Worm (Caenorhabditis elegans): ENCODE results near the gene nol-9.
A peak's percentile ranks its signal among the peaks of the same experiment; 100 is the strongest.

The nol-9 gene

DNA sequence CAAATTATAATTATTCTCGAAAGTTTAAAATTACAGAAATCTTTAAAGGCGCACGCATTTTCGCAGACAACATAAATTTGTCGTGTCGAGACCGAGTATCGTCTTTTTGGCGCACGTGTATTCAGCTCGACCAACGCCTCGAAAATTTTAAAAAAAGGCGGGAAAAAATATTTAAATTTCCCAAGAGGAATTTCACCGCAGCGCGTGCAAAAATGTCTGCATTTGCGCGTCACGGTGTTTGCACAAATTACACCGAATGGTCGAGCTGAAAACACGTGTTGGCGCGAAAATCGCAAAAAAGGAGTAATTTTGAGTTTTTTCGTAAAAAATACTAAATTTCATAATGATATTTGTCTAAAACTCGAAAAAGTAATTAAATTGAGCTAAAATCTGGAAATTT lies 28.4 kb downstream of the nol-9 start (continued):
- TF ChIP-seq lag-1 (GFP tag; IDR thresholded peaks at IDR 0.05): no peak
- no peak for TF ChIP-seq Y56A3A.18 (GFP tag; IDR thresholded peaks at IDR 0.05)
- TF ChIP-seq rec-8 (tag; optimal IDR thresholded peaks at IDR 0.05): no peak
- peak; percentile 33; the same call in 1 of the 2 replicates for TF ChIP-seq attf-6 (GFP tag; IDR thresholded peaks at IDR 0.05)
- no peak for TF ChIP-seq lsy-27 (tag; optimal IDR thresholded peaks at IDR 0.05; ENCODE audit: borderline replicate concordance, insufficient read depth)
- TF ChIP-seq mcd-1 (GFP tag; IDR thresholded peaks at IDR 0.05): no peak
- TF ChIP-seq lin-40 (tag; optimal IDR thresholded peaks at IDR 0.05): no peak
- no peak for TF ChIP-seq ccch-3 (GFP tag; optimal IDR thresholded peaks at IDR 0.05)
- peak; percentile 15 for TF ChIP-seq lin-54 (GFP tag; optimal IDR thresholded peaks at IDR 0.05)
- no peak for TF ChIP-seq nhr-27 (tag; optimal IDR thresholded peaks at IDR 0.05)
- TF ChIP-seq Y95B8A.8 (GFP tag; IDR thresholded peaks at IDR 0.05): no peak
- TF ChIP-seq ceh-40 (GFP tag; IDR thresholded peaks at IDR 0.05): no peak
- no peak for TF ChIP-seq lir-1 (GFP tag; conservative IDR thresholded peaks at IDR 0.05)
- TF ChIP-seq F49E8.2 (tag; optimal IDR thresholded peaks at IDR 0.05; ENCODE audit: insufficient read depth): no peak
- TF ChIP-seq T26A5.8 (tag; optimal IDR thresholded peaks at IDR 0.05): no peak
- no peak for TF ChIP-seq let-526 (GFP tag; IDR thresholded peaks at IDR 0.05)
- TF ChIP-seq sdz-38 (tag; optimal IDR thresholded peaks at IDR 0.05): no peak
- TF ChIP-seq ets-4 (GFP tag; optimal IDR thresholded peaks at IDR 0.05): no peak
- TF ChIP-seq akir-1 (GFP tag; optimal IDR thresholded peaks at IDR 0.05): no peak
- TF ChIP-seq lsl-1 (GFP tag; optimal IDR thresholded peaks at IDR 0.05): peak; percentile 59
- TF ChIP-seq ZK185.1 (tag; optimal IDR thresholded peaks at IDR 0.05; ENCODE audit: poor library complexity, severe bottlenecking): no peak
- TF ChIP-seq ceh-79 (tag; optimal IDR thresholded peaks at IDR 0.05): no peak
- no peak for TF ChIP-seq F57A8.1 (GFP tag; optimal IDR thresholded peaks at IDR 0.05)
- peak; percentile 42 for TF ChIP-seq F33H1.4 (GFP tag; IDR thresholded peaks at IDR 0.05)
- TF ChIP-seq ekl-4 (GFP tag; IDR thresholded peaks at IDR 0.05): no peak
- no peak for TF ChIP-seq nhr-80 (tag; optimal IDR thresholded peaks at IDR 0.05)
- TF ChIP-seq nhr-90 (tag; optimal IDR thresholded peaks at IDR 0.05): no peak
- no peak for TF ChIP-seq B0336.3 (GFP tag; IDR thresholded peaks at IDR 0.05)
- no peak for TF ChIP-seq rpc-1 (optimal IDR thresholded peaks at IDR 0.05)
- TF ChIP-seq rpc-1 (tag; optimal IDR thresholded peaks at IDR 0.05): no peak
- no peak for TF ChIP-seq attf-3 (GFP tag; conservative IDR thresholded peaks at IDR 0.05)
- no peak for TF ChIP-seq hrde-1 (tag; optimal IDR thresholded peaks at IDR 0.05; ENCODE audit: borderline replicate concordance)
- TF ChIP-seq hlh-12 (tag; optimal IDR thresholded peaks at IDR 0.05): no peak
- TF ChIP-seq madf-6 (GFP tag; IDR thresholded peaks at IDR 0.05): peak; percentile 71
- peak; percentile 34 for TF ChIP-seq tlf-1 (GFP tag; optimal IDR thresholded peaks at IDR 0.05)
- no peak for TF ChIP-seq B0035.1 (tag; optimal IDR thresholded peaks at IDR 0.05)
- no peak for TF ChIP-seq ztf-26 (tag; optimal IDR thresholded peaks at IDR 0.05)
- no peak for TF ChIP-seq B0019.2 (GFP tag; conservative IDR thresholded peaks at IDR 0.05)
- no peak for TF ChIP-seq F52B5.7 (tag; optimal IDR thresholded peaks at IDR 0.05)
- TF ChIP-seq cebp-2 (GFP tag; IDR thresholded peaks at IDR 0.05): no peak
- TF ChIP-seq Y67H2A.10 (GFP tag; conservative IDR thresholded peaks at IDR 0.05): no peak
- no peak for TF ChIP-seq hsf-1 (GFP tag; IDR thresholded peaks at IDR 0.05)
- TF ChIP-seq ceh-100 (GFP tag; IDR thresholded peaks at IDR 0.05): no peak
- TF ChIP-seq dpl-1 (GFP tag; optimal IDR thresholded peaks at IDR 0.05): peak; percentile 30
- no peak for TF ChIP-seq atf-7 (tag; optimal IDR thresholded peaks at IDR 0.05)
